Fruit fly (Drosophila melanogaster) whole organism, embryonic: ENCODE data around the gene CG32036.
A peak's percentile ranks its signal among the peaks of the same experiment; 100 is the strongest.

Experiments
- Asciz ChIP-seq: fragments of 200-800 bp; sonication (Bioruptor generic); optimal IDR thresholded peaks from 2 replicates; lab custom pipeline; 2017; ENCODE audit warnings: missing biosample characterization, mild to moderate bottlenecking, missing genetic modification characterization, missing genetic modification reagents
- BEAF-32 ChIP-seq: fragments of 200-800 bp; sonication (Bioruptor generic); optimal IDR thresholded peaks from 3 replicates; lab custom pipeline; 2017; ENCODE audit warnings: missing biosample characterization, missing genetic modification characterization, mild to moderate bottlenecking, moderate library complexity, missing genetic modification reagents
- CG10147 ChIP-seq: fragments of 200-800 bp; sonication (Bioruptor generic); optimal IDR thresholded peaks from 2 replicates; lab custom pipeline; 2019; ENCODE audit warnings: missing biosample characterization, mild to moderate bottlenecking, missing genetic modification characterization, moderate library complexity
- CG10209 ChIP-seq: fragments of 200-800 bp; sonication (Bioruptor generic); optimal IDR thresholded peaks from 3 replicates; lab custom pipeline; 2017; ENCODE audit warnings: missing biosample characterization, mild to moderate bottlenecking, missing genetic modification characterization, missing genetic modification reagents
- CG11085 ChIP-seq: fragments of 200-800 bp; sonication (Bioruptor generic); IDR thresholded peaks from 2 replicates; pipeline ENCODE4 v1.3.6; 2022; ENCODE audit warnings: missing biosample characterization, missing genetic modification characterization
- CG13287 ChIP-seq: fragments of 200-800 bp; sonication (Bioruptor generic); IDR thresholded peaks from 2 replicates; pipeline ENCODE4 v1.3.6; 2022; ENCODE audit warnings: missing biosample characterization, missing genetic modification characterization; ENCODE audit not compliant: partially characterized antibody
- CG15514 ChIP-seq: fragments of 200-800 bp; sonication (Bioruptor generic); optimal IDR thresholded peaks from 3 replicates; lab custom pipeline; 2017; ENCODE audit warnings: missing biosample characterization, missing genetic modification characterization, mild to moderate bottlenecking, moderate library complexity, missing genetic modification reagents
- CG16863 ChIP-seq: fragments of 200-800 bp; sonication (Bioruptor generic); optimal IDR thresholded peaks from 3 replicates; lab custom pipeline; 2016; ENCODE audit warnings: missing biosample characterization, missing genetic modification characterization
- CG17361 ChIP-seq: fragments of 200-800 bp; sonication (Bioruptor generic); IDR thresholded peaks from 3 replicates; pipeline ENCODE4 v1.3.6; 2022; ENCODE audit warnings: missing biosample characterization, missing genetic modification characterization
- CG2199 ChIP-seq: fragments of 200-800 bp; sonication (Bioruptor generic); IDR thresholded peaks from 3 replicates; pipeline ENCODE4 v1.3.6; 2022; ENCODE audit warnings: missing biosample characterization, missing genetic modification characterization
- CG2202 ChIP-seq: fragments of 200-800 bp; sonication (Bioruptor generic); optimal IDR thresholded peaks from 2 replicates; lab custom pipeline; 2018; ENCODE audit warnings: missing biosample characterization, mild to moderate bottlenecking, missing genetic modification characterization
- CG2678 ChIP-seq: fragments of 200-800 bp; sonication (Bioruptor generic); optimal IDR thresholded peaks from 3 replicates; lab custom pipeline; 2019; ENCODE audit warnings: missing biosample characterization, mild to moderate bottlenecking, missing genetic modification characterization, moderate library complexity
- CG32772 ChIP-seq: fragments of 200-800 bp; sonication (Bioruptor generic); IDR thresholded peaks from 2 replicates; pipeline ENCODE4 v1.3.6; 2022; ENCODE audit warnings: missing biosample characterization, missing genetic modification characterization
- CG33213 ChIP-seq: fragments of 200-800 bp; sonication (Bioruptor generic); optimal IDR thresholded peaks from 3 replicates; lab custom pipeline; 2016; ENCODE audit warnings: missing biosample characterization, missing genetic modification characterization
- CG3838 ChIP-seq: fragments of 200-800 bp; sonication (Bioruptor generic); optimal IDR thresholded peaks from 3 replicates; lab custom pipeline; 2016; ENCODE audit warnings: missing biosample characterization, missing genetic modification characterization
- CG3995 ChIP-seq: fragments of 200-800 bp; sonication (Bioruptor generic); optimal IDR thresholded peaks from 3 replicates; lab custom pipeline; 2016; ENCODE audit warnings: missing biosample characterization, missing genetic modification characterization
- CG6765 ChIP-seq: fragments of 200-800 bp; sonication (Bioruptor generic); optimal IDR thresholded peaks from 3 replicates; lab custom pipeline; 2017; ENCODE audit warnings: missing biosample characterization, mild to moderate bottlenecking, missing genetic modification characterization
- CG6791 ChIP-seq: fragments of 200-800 bp; sonication (Bioruptor generic); IDR thresholded peaks from 3 replicates; pipeline ENCODE4 v1.3.6; 2022; ENCODE audit warnings: missing biosample characterization, missing genetic modification characterization; ENCODE audit not compliant: partially characterized antibody
- CG7745 ChIP-seq: fragments of 200-800 bp; sonication (Bioruptor generic); optimal IDR thresholded peaks from 2 replicates; lab custom pipeline; 2018; ENCODE audit warnings: missing biosample characterization, mild to moderate bottlenecking, missing genetic modification characterization, moderate library complexity
- CHES-1-like ChIP-seq: fragments of 200-800 bp; sonication (Bioruptor generic); optimal IDR thresholded peaks from 2 replicates; lab custom pipeline; 2016; ENCODE audit warnings: missing biosample characterization, missing genetic modification characterization
- CTCF ChIP-seq: fragments of 200-800 bp; sonication (Bioruptor generic); optimal IDR thresholded peaks from 2 replicates; lab custom pipeline; 2017; ENCODE audit warnings: missing biosample characterization, mild to moderate bottlenecking, missing genetic modification characterization, moderate library complexity
- D ChIP-seq, 2 experiments: fragments of 200-800 bp in 1 of 2; fragments of >200 bp in 1 of 2; sonication (Bioruptor generic) in 1 of 2; optimal IDR thresholded peaks; 2 replicates in 1 of 2; 3 replicates in 1 of 2; lab custom pipeline; 2017; ENCODE audit warnings: mild to moderate bottlenecking in 1 of 2, missing biosample characterization in 1 of 2, missing genetic modification characterization in 1 of 2, missing genetic modification reagents in 1 of 2
- D19B ChIP-seq: fragments of 200-800 bp; sonication (Bioruptor generic); optimal IDR thresholded peaks from 2 replicates; lab custom pipeline; 2017; ENCODE audit warnings: missing biosample characterization, mild to moderate bottlenecking, missing genetic modification characterization
- Dip2 ChIP-seq: fragments of 200-800 bp; sonication (Bioruptor generic); IDR thresholded peaks from 2 replicates; pipeline ENCODE4 v1.3.6; 2022; ENCODE audit warnings: missing biosample characterization, missing genetic modification characterization
- Hr51 ChIP-seq, 2 experiments: fragments of 200-800 bp; sonication (Bioruptor generic); optimal IDR thresholded peaks; 2 replicates in 1 of 2; 3 replicates in 1 of 2; lab custom pipeline; 2016 to 2018; ENCODE audit warnings: missing biosample characterization in 2 of 2, missing genetic modification characterization in 2 of 2, mild to moderate bottlenecking in 1 of 2, moderate library complexity in 1 of 2
- Ssrp ChIP-seq: fragments of 200-800 bp; sonication (Bioruptor generic); optimal IDR thresholded peaks from 2 replicates; lab custom pipeline; 2018; ENCODE audit warnings: missing biosample characterization, mild to moderate bottlenecking, missing genetic modification characterization, moderate library complexity
- TFAM ChIP-seq: fragments of 200-800 bp; sonication (Bioruptor generic); optimal IDR thresholded peaks from 2 replicates; lab custom pipeline; 2017; ENCODE audit warnings: missing biosample characterization, missing genetic modification characterization, inconsistent platforms
- Xrp1 ChIP-seq: fragments of 200-800 bp; sonication (Bioruptor generic); IDR thresholded peaks from 2 replicates; pipeline ENCODE4 v1.3.6; 2022; ENCODE audit warnings: missing biosample characterization, missing genetic modification characterization
- ac ChIP-seq: fragments of 200-800 bp; sonication (Bioruptor generic); optimal IDR thresholded peaks from 3 replicates; lab custom pipeline; 2017; ENCODE audit warnings: missing biosample characterization, mild to moderate bottlenecking, missing genetic modification characterization
- ato ChIP-seq: fragments of 200-800 bp; sonication (Bioruptor generic); IDR thresholded peaks from 2 replicates; pipeline ENCODE4 v1.3.6; 2022; ENCODE audit warnings: missing biosample characterization, missing genetic modification characterization; ENCODE audit not compliant: partially characterized antibody
- ems ChIP-seq: fragments of 200-800 bp; sonication (Bioruptor generic); optimal IDR thresholded peaks from 3 replicates; lab custom pipeline; 2016; ENCODE audit warnings: missing biosample characterization, missing genetic modification characterization
- fd102C ChIP-seq: fragments of 200-800 bp; sonication (Bioruptor generic); optimal IDR thresholded peaks from 2 replicates; lab custom pipeline; 2018; ENCODE audit warnings: missing biosample characterization, mild to moderate bottlenecking, missing genetic modification characterization, moderate library complexity
- fru ChIP-seq: fragments of >200 bp; optimal IDR thresholded peaks from 2 replicates; lab custom pipeline; 2017
- gem ChIP-seq: fragments of 200-800 bp; sonication (Bioruptor generic); optimal IDR thresholded peaks from 2 replicates; lab custom pipeline; 2019; ENCODE audit warnings: missing biosample characterization, mild to moderate bottlenecking, missing genetic modification characterization, moderate library complexity
- gfzf ChIP-seq: fragments of 200-800 bp; sonication (Bioruptor generic); optimal IDR thresholded peaks from 2 replicates; lab custom pipeline; 2016; ENCODE audit warnings: missing biosample characterization, mild to moderate bottlenecking, missing genetic modification characterization, moderate library complexity
- grau ChIP-seq: fragments of 200-800 bp; optimal IDR thresholded peaks from 3 replicates; lab custom pipeline; 2019; ENCODE audit warnings: missing biosample characterization, mild to moderate bottlenecking, missing genetic modification characterization, moderate library complexity
- hb ChIP-seq: fragments of 200-800 bp; sonication (Bioruptor generic); IDR thresholded peaks from 3 replicates; pipeline ENCODE4 v1.3.6; 2022; ENCODE audit warnings: missing biosample characterization, missing genetic modification characterization; ENCODE audit not compliant: partially characterized antibody
- insv ChIP-seq, 2 experiments: fragments of 200-800 bp; sonication (Bioruptor generic); optimal IDR thresholded peaks; 3 replicates each; lab custom pipeline; 2016 to 2018; ENCODE audit warnings: missing biosample characterization in 2 of 2, missing genetic modification characterization in 2 of 2
- lab ChIP-seq: fragments of 200-800 bp; sonication (Bioruptor generic); optimal IDR thresholded peaks from 3 replicates; lab custom pipeline; 2017; ENCODE audit warnings: missing biosample characterization, missing genetic modification characterization, mild to moderate bottlenecking, moderate library complexity, missing genetic modification reagents
- lilli ChIP-seq: fragments of 200-800 bp; sonication (Bioruptor generic); optimal IDR thresholded peaks from 3 replicates; lab custom pipeline; 2016; ENCODE audit warnings: missing biosample characterization, missing genetic modification characterization
- lov ChIP-seq, 2 experiments: fragments of 200-800 bp in 1 of 2; fragments of >200 bp in 1 of 2; sonication (Bioruptor generic) in 1 of 2; IDR thresholded peaks in 1 of 2; optimal IDR thresholded peaks in 1 of 2; 2 replicates in 1 of 2; 3 replicates in 1 of 2; pipeline versions ENCODE4 v1.3.6 to Lab custom; 2017 to 2022; ENCODE audit warnings: missing biosample characterization in 1 of 2, missing genetic modification characterization in 1 of 2
- odd ChIP-seq: fragments of 200-800 bp; sonication (Bioruptor generic); optimal IDR thresholded peaks from 2 replicates; lab custom pipeline; 2017; ENCODE audit warnings: missing biosample characterization, mild to moderate bottlenecking, missing genetic modification characterization
- rib ChIP-seq: fragments of 200-800 bp; sonication (Bioruptor generic); IDR thresholded peaks from 2 replicates; pipeline ENCODE4 v1.3.6; 2022; ENCODE audit warnings: missing biosample characterization, missing genetic modification characterization
- scrt ChIP-seq: fragments of 200-800 bp; sonication (Bioruptor generic); optimal IDR thresholded peaks from 2 replicates; lab custom pipeline; 2018; ENCODE audit warnings: missing biosample characterization, mild to moderate bottlenecking, missing genetic modification characterization, moderate library complexity
- sisA ChIP-seq: fragments of 200-800 bp; sonication (Bioruptor generic); IDR thresholded peaks from 2 replicates; pipeline ENCODE4 v1.3.6; 2022; ENCODE audit warnings: missing biosample characterization, missing genetic modification characterization
- so ChIP-seq: fragments of 200-800 bp; sonication (Bioruptor generic); IDR thresholded peaks from 3 replicates; pipeline ENCODE4 v1.3.6; 2022; ENCODE audit warnings: missing biosample characterization, missing genetic modification characterization
- stwl ChIP-seq: fragments of 200-800 bp; sonication (Bioruptor generic); optimal IDR thresholded peaks from 3 replicates; lab custom pipeline; 2018; ENCODE audit warnings: missing biosample characterization, mild to moderate bottlenecking, missing genetic modification characterization, moderate library complexity
- sug ChIP-seq: fragments of 200-800 bp; optimal IDR thresholded peaks from 2 replicates; lab custom pipeline; 2019; ENCODE audit warnings: missing biosample characterization, mild to moderate bottlenecking, missing genetic modification characterization, moderate library complexity

CG32036 gene

dm6 chr3L:9447239-9447777, 41.7 kb downstream of the CG32036 start (continued):
- TF ChIP-seq Asciz (GFP tag; lab: Kevin White, UChicago): no peak
- TF ChIP-seq CG2678 (tag; lab: Kevin White, UChicago): peak; percentile 19
- 0 out of 3 replicates have a peak, but pooled peaks have one; percentile 8 for TF ChIP-seq CG2199 (GFP tag; lab: Robert Waterston, UW)
- no peak for TF ChIP-seq TFAM (GFP tag; lab: Kevin White, UChicago)
- no peak for TF ChIP-seq Dip2 (GFP tag; lab: Robert Waterston, UW)
- no peak for TF ChIP-seq CG10209
- no peak for TF ChIP-seq Xrp1 (GFP tag; lab: Robert Waterston, UW)
- no peak for TF ChIP-seq so (GFP tag; lab: Robert Waterston, UW)
- TF ChIP-seq CG3838 (GFP tag; lab: Kevin White, UChicago): no peak
- no peak for TF ChIP-seq CG32772 (GFP tag; lab: Robert Waterston, UW)
- TF ChIP-seq CG6765: no peak
- no peak for TF ChIP-seq fd102C
- TF ChIP-seq insv (GFP tag; optimal IDR thresholded peaks at IDR 0.05; lab: Kevin White, UChicago): peak; percentile 97 to 100
- no peak for TF ChIP-seq gem (tag; lab: Kevin White, UChicago)
- TF ChIP-seq D19B (GFP tag; lab: Kevin White, UChicago): no peak
- peak; percentile 23; the same call in 1 of the 2 replicates for TF ChIP-seq rib (GFP tag; lab: Robert Waterston, UW)
- no peak for TF ChIP-seq CG7745 (tag; lab: Kevin White, UChicago)
- no peak for TF ChIP-seq Ssrp

dm6 chr3L:9446731-9447238, 42.2 kb downstream of the CG32036 start, which contains the start of gene CG3529:
Gene CG3529, plus strand, starts transcription at chr3L:9446864.
- TF ChIP-seq BEAF-32 (GFP tag; lab: Kevin White, UChicago) (peak; percentile 47), CG16863 (GFP tag; lab: Kevin White, UChicago) (no peak), ato (GFP tag; lab: Robert Waterston, UW) (no peak), scrt (GFP tag; lab: Kevin White, UChicago) (peak; percentile 2), CG2202 (tag; lab: Kevin White, UChicago) (peak; percentile 16), CG6791 (GFP tag; lab: Robert Waterston, UW) (0 out of 3 replicates have a peak, but pooled peaks have one; percentile 46), Hr51 (GFP tag; optimal IDR thresholded peaks at IDR 0.05; lab: Kevin White, UChicago) (peak in 1 of 2 experiments; percentile 17), CG13287 (peak; percentile 29; the same call in 1 of the 2 replicates), CG10147 (GFP tag; lab: Kevin White, UChicago) (peak; percentile 8), stwl (peak; percentile 69), D (optimal IDR thresholded peaks at IDR 0.05; lab: Kevin White, UChicago) (no peak), D (GFP tag; optimal IDR thresholded peaks at IDR 0.05; lab: Kevin White, UChicago) (no peak), CG11085 (GFP tag; lab: Robert Waterston, UW) (no peak), CTCF (GFP tag; lab: Kevin White, UChicago) (peak; percentile 3), ac (GFP tag; lab: Kevin White, UChicago) (no peak), lilli (GFP tag; lab: Kevin White, UChicago) (peak; percentile 21), CG17361 (GFP tag; lab: Robert Waterston, UW) (0 out of 3 replicates have a peak, but pooled peaks have one; percentile 19), CG3995 (GFP tag; lab: Kevin White, UChicago) (peak; percentile 59), CHES-1-like (GFP tag; lab: Kevin White, UChicago) (peak; percentile 61), grau (tag; lab: Kevin White, UChicago) (peak; percentile 39), CG15514 (peak; percentile 73), sug (tag; lab: Kevin White, UChicago) (peak; percentile 34), odd (GFP tag; lab: Kevin White, UChicago) (peak; percentile 18), gfzf (GFP tag; lab: Kevin White, UChicago) (peak; percentile 92), hb (GFP tag; lab: Robert Waterston, UW) (no peak), fru (lab: Kevin White, UChicago) (no peak), sisA (GFP tag; lab: Robert Waterston, UW) (no peak), lab (GFP tag; lab: Kevin White, UChicago) (peak; percentile 23), lov (optimal IDR thresholded peaks at IDR 0.05; lab: Kevin White, UChicago) (no peak), lov (GFP tag; IDR thresholded peaks at IDR 0.05; lab: Robert Waterston, UW) (no peak), CG33213 (GFP tag; lab: Kevin White, UChicago) (peak; percentile 42), ems (GFP tag; lab: Kevin White, UChicago) (peak; percentile 8)
